Worm (Caenorhabditis elegans) whole organism, L2 larva: Measurements from ENCODE around the gene tbc-7.

Source experiments
- R02D3.7 ChIP-seq: fragments of 150-350 bp; optimal IDR thresholded peaks from 2 replicates; lab custom pipeline; 2014; ENCODE audit warnings: missing biosample characterization, missing genetic modification characterization
- nhr-11 ChIP-seq: fragments of 150-350 bp; optimal IDR thresholded peaks from 2 replicates; lab custom pipeline; 2014; ENCODE audit warnings: missing biosample characterization, missing genetic modification characterization
- nhr-25 ChIP-seq: fragments of 150-350 bp; sonication (generic microtip); optimal IDR thresholded peaks from 3 replicates; lab custom pipeline; 2014; ENCODE audit warnings: missing biosample characterization, missing genetic modification characterization
- sma-9 ChIP-seq, 2 experiments: fragments of 150-350 bp in 1 of 2; sonication (generic microtip) in 1 of 2; optimal IDR thresholded peaks; 2 replicates each; lab custom pipeline; 2014 to 2016; ENCODE audit warnings: missing genetic modification characterization in 2 of 2, mild to moderate bottlenecking in 1 of 2, missing biosample characterization in 1 of 2, missing compliant biosample characterization in 1 of 2, missing genetic modification reagents in 1 of 2, moderate library complexity in 1 of 2
- snpc-4 ChIP-seq: fragments of 150-350 bp; optimal IDR thresholded peaks from 2 replicates; lab custom pipeline; 2014; ENCODE audit warnings: missing biosample characterization, missing genetic modification characterization

- TF ChIP-seq nhr-11 (tag; lab: Kevin White, UChicago), result no peak
- TF ChIP-seq sma-9 (GFP tag; optimal IDR thresholded peaks at IDR 0.05; lab: Kevin White, UChicago), result peak; percentile 42
- TF ChIP-seq sma-9 (tag; optimal IDR thresholded peaks at IDR 0.05; lab: Kevin White, UChicago), result no peak
- TF ChIP-seq R02D3.7 (tag; lab: Kevin White, UChicago), result no peak
- TF ChIP-seq nhr-25, result peak; percentile 27
- TF ChIP-seq snpc-4 (tag; lab: Kevin White, UChicago), result no peak
Observed at ce11 chrX:5137716-5138470, 3.8 kb downstream of the tbc-7 start.
